Worm (Caenorhabditis elegans): ENCODE data around the gene C13G3.12.

C13G3.12 gene

DNA sequence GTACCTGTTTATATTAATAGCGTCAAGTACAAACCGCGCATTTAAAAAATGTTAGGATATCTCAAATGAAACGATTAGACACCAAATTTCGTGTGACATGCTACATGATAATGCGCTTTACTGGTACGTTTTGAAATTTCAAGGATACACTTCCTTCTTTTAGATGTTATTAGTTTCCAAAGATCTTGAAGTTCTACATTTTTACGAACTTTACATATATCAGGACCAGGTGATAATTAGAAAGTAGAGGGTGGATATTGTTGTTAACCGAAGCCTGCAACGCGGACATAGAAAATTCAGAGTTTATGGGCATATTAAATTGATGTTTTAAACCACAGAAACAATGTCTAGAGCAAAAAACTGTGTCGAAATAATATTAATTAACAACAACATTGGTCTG is 9.5 kb downstream of the C13G3.12 start:
- TF ChIP-seq elt-2 (tag; optimal IDR thresholded peaks at IDR 0.05), result no peak
- TF ChIP-seq lsy-12 (tag; optimal IDR thresholded peaks at IDR 0.05), result no peak
- TF ChIP-seq ztf-4 (tag; optimal IDR thresholded peaks at IDR 0.05), result no peak
- no peak for TF ChIP-seq ZK546.5 (tag; optimal IDR thresholded peaks at IDR 0.05)
- TF ChIP-seq eor-1 (tag; optimal IDR thresholded peaks at IDR 0.05), result no peak
- TF ChIP-seq skn-1 (tag; optimal IDR thresholded peaks at IDR 0.05), result no peak
- TF ChIP-seq nhr-25 (tag; optimal IDR thresholded peaks at IDR 0.05), result no peak
- TF ChIP-seq pqm-1 (tag; optimal IDR thresholded peaks at IDR 0.05), result no peak

DNA sequence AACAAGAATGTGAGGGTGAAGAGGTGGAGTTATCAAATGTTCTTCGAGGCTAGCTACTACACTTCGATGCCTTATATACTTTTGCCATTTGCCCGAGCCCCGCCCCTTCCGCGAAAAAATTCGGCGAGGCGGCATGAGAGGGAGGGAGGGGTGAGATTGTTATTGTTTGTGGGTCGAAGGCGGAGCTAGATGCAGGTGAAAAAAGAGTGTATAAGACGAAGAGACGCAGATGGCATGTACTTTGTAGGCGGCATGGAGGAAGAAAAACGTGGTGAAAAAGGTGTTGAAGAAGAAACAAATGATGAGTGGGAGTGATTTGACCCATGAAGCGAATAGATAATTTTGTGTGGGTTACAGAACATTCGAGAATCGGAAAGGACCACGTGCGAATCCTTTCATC is 10.3 kb downstream of the C13G3.12 start, which contains the start of gene C13G3.1:
Gene C13G3.1 (minus strand): TSS at position 47 of the 400 bp plus-strand sequence.
- TF ChIP-seq nhr-25 (tag; optimal IDR thresholded peaks at IDR 0.05) (peak; percentile 3), lsy-12 (tag; optimal IDR thresholded peaks at IDR 0.05) (no peak)

DNA sequence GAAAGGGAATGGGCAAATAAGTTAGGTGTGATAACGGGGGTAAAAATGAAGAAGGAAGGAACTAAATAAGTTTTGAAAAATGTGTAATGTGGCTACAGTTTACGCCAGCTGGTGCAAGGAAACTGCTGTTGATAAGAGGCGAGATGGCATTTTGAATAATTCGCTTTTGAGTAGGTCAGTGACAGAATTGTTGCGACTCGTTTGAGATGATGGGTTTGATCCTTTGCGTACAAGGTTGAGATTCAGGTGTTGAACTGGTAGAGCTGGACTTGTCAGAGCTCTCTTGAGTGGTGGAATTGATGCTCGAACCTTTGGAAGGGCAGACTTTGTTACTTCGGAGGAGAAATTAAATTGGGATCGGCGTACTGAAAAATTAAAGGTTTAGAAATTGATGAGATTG is 10.9 kb downstream of the C13G3.12 start:
- TF ChIP-seq nhr-76 (tag; optimal IDR thresholded peaks at IDR 0.05) (no peak), nhr-25 (tag; optimal IDR thresholded peaks at IDR 0.05) (peak; percentile 10), jun-1 (tag; optimal IDR thresholded peaks at IDR 0.05) (no peak), fkh-2 (tag; optimal IDR thresholded peaks at IDR 0.05) (no peak), pha-4 (tag; optimal IDR thresholded peaks at IDR 0.05) (no peak), lin-15B (tag; optimal IDR thresholded peaks at IDR 0.05) (no peak), elt-2 (tag; optimal IDR thresholded peaks at IDR 0.05) (no peak), aly-2 (tag; optimal IDR thresholded peaks at IDR 0.05) (no peak)

DNA sequence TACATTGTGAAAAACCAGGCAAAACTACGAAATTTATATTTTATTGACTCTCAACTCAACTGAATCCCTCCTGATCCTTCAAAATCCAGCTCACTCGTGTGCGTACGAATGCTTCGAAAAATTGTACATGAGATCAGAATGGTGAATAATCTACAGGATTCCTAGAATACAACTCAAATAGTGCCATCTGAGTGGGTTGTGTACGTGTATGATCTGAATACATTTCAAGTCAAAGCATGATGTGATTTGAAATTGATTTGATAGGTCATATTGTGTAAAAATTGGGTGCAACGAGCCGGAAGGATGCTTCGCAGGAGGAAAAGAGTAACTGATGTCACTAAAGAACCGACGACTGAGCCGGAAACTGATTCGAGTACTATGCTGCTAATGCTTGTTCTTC is 11.9 kb downstream of the C13G3.12 start:
- no peak for TF ChIP-seq unc-39 (tag; optimal IDR thresholded peaks at IDR 0.05)
- no peak for TF ChIP-seq skn-1 (tag; optimal IDR thresholded peaks at IDR 0.05)
- no peak for TF ChIP-seq mml-1 (tag; optimal IDR thresholded peaks at IDR 0.05)
- no peak for TF ChIP-seq R02D3.7 (tag; optimal IDR thresholded peaks at IDR 0.05)
- TF ChIP-seq lsy-12 (tag; optimal IDR thresholded peaks at IDR 0.05), result no peak
- no peak for TF ChIP-seq nhr-43 (tag; optimal IDR thresholded peaks at IDR 0.05; ENCODE audit: poor library complexity, severe bottlenecking)
- TF ChIP-seq nhr-76 (tag; optimal IDR thresholded peaks at IDR 0.05), result no peak
- no peak for TF ChIP-seq eor-1 (tag; optimal IDR thresholded peaks at IDR 0.05)
- no peak for TF ChIP-seq fkh-2 (tag; optimal IDR thresholded peaks at IDR 0.05)
- no peak for TF ChIP-seq ztf-4 (tag; optimal IDR thresholded peaks at IDR 0.05)
- TF ChIP-seq snpc-4 (tag; optimal IDR thresholded peaks at IDR 0.05), result no peak
- no peak for TF ChIP-seq tbx-2 (tag; optimal IDR thresholded peaks at IDR 0.05)
- no peak for TF ChIP-seq ama-1 (optimal IDR thresholded peaks at IDR 0.05)
- no peak for TF ChIP-seq mdl-1 (tag; optimal IDR thresholded peaks at IDR 0.05)
- no peak for TF ChIP-seq nfya-1 (tag; optimal IDR thresholded peaks at IDR 0.05; ENCODE audit: insufficient read depth)
- no peak for TF ChIP-seq ZK546.5 (tag; optimal IDR thresholded peaks at IDR 0.05)
- TF ChIP-seq nhr-237 (tag; optimal IDR thresholded peaks at IDR 0.05), result no peak

DNA sequence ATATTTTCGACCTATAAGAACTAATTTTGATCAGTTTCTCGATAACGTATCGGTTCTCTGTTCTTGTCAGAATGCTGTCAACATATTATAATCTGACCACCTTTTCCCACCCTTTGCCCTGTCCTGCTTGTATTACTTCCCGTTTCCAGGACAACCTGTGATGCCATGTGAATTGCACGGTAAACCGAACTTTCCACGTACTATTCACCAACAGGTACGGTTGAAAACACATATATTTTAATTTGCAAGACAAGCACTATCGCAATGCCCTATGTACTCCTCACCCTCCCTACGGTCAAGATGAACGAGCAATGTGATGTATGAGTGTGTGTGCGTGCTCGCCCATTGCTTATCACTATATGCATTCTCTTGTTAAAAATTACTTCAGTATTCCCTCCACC is 13.6 kb downstream of the C13G3.12 start:
- TF ChIP-seq jun-1 (tag; optimal IDR thresholded peaks at IDR 0.05) (peak; percentile 40), pqm-1 (tag; optimal IDR thresholded peaks at IDR 0.05) (peak; percentile 74), snpc-4 (tag; optimal IDR thresholded peaks at IDR 0.05) (no peak), elt-2 (tag; optimal IDR thresholded peaks at IDR 0.05) (peak; percentile 92)

DNA sequence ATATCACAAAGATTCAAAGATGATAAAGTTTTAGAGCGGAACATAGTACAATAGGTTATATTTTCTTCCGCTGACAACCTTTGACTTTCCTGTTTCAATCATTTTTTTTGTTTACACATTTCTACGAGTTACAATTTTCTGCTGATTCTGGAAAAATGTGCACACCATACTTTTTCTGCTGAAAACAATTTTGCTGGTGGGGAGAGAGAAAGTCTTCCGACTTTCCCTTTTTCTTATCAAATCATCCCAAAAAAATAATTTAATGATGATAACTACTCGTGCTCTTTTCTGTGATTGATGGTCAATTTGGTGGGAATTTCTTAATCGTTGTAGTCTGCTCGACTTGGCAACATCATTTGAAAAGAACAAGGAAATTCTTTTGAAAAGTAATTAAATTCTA is 15.1 kb downstream of the C13G3.12 start:
- TF ChIP-seq fos-1 (tag; optimal IDR thresholded peaks at IDR 0.05), result no peak
- peak; percentile 44 for TF ChIP-seq jun-1 (tag; optimal IDR thresholded peaks at IDR 0.05)
- no peak for TF ChIP-seq sea-2 (GFP tag; optimal IDR thresholded peaks at IDR 0.05)
- peak; percentile 24 for TF ChIP-seq pqm-1 (tag; optimal IDR thresholded peaks at IDR 0.05)
- TF ChIP-seq elt-2 (tag; optimal IDR thresholded peaks at IDR 0.05), result peak; percentile 80

DNA sequence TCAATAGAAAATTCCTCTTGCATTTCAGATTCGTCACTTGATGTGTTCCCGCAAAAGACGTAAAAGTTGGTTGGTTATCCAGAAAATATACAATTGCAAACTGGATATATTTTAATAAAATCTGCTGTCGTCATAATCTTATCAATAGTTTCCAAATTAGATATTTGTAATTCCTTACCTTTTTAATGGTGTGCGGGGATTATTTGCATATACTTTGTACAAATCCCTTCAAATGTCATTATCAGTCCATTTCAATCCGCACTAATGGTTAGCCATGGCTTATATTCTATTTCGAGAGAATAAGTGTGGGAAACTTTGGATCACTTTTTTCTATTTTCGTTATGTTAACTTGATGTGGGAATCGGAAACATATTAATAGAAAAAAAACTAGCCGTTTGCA is 18.6 kb downstream of the C13G3.12 start:
- TF ChIP-seq egl-27 (tag; optimal IDR thresholded peaks at IDR 0.05), result no peak
- TF ChIP-seq fkh-2 (tag; optimal IDR thresholded peaks at IDR 0.05), result no peak
- TF ChIP-seq zag-1 (tag; optimal IDR thresholded peaks at IDR 0.05), result no peak
- TF ChIP-seq snpc-4 (tag; optimal IDR thresholded peaks at IDR 0.05), result no peak
- no peak for TF ChIP-seq mdl-1 (tag; optimal IDR thresholded peaks at IDR 0.05)
- TF ChIP-seq nhr-76 (tag; optimal IDR thresholded peaks at IDR 0.05), result no peak
- TF ChIP-seq elt-3 (tag; optimal IDR thresholded peaks at IDR 0.05), result no peak

Data from whole organism, L3 larva.